Worm (Caenorhabditis elegans) whole organism, L4 larva: ENCODE data around the gene H38K22.6.
A peak's percentile ranks its signal among the peaks of the same experiment; 100 is the strongest.

Experiments
- F10B5.3 ChIP-seq: sonication (generic microtip); optimal IDR thresholded peaks from 2 replicates; lab custom pipeline; 2016; ENCODE audit warnings: mild to moderate bottlenecking, missing genetic modification characterization, missing compliant biosample characterization
- F26F4.8 ChIP-seq: fragments of 200-800 bp; sonication (Bioruptor generic); conservative IDR thresholded peaks from 2 replicates; pipeline ENCODE4 v1.3.6; 2022; ENCODE audit warnings: missing genetic modification characterization, missing compliant biosample characterization
- T20F7.1 ChIP-seq: fragments of 200-800 bp; sonication (Bioruptor generic); optimal IDR thresholded peaks from 2 replicates; lab custom pipeline; 2018; ENCODE audit warnings: mild to moderate bottlenecking, missing genetic modification characterization, missing compliant biosample characterization
- T26A8.4 ChIP-seq: fragments of 200-800 bp; sonication (Bioruptor generic); IDR thresholded peaks from 2 replicates; pipeline ENCODE4 v1.3.6; 2022; ENCODE audit warnings: missing genetic modification characterization, missing compliant biosample characterization
- Y75B8A.6 ChIP-seq: fragments of 200-800 bp; sonication (Bioruptor generic); IDR thresholded peaks from 2 replicates; pipeline ENCODE4 v1.3.6; 2022; ENCODE audit warnings: missing genetic modification reagents, missing genetic modification characterization, missing compliant biosample characterization
- aha-1 ChIP-seq: fragments of 150-350 bp; peaks from one replicate; lab custom pipeline; 2014; ENCODE audit warnings: missing biosample characterization, missing genetic modification characterization
- aly-2 ChIP-seq: sonication (generic microtip); optimal IDR thresholded peaks from 2 replicates; lab custom pipeline; 2018; ENCODE audit warnings: missing biosample characterization, missing genetic modification characterization
- ceh-20 ChIP-seq: fragments of 200-800 bp; sonication (Bioruptor generic); IDR thresholded peaks from 2 replicates; pipeline ENCODE4 v1.3.6; 2022; ENCODE audit warnings: missing genetic modification reagents, missing genetic modification characterization, missing compliant biosample characterization
- ceh-44 ChIP-seq: fragments of 200-800 bp; sonication (Bioruptor generic); IDR thresholded peaks from 2 replicates; pipeline ENCODE4 v1.3.6; 2022; ENCODE audit warnings: missing genetic modification reagents, missing genetic modification characterization, missing compliant biosample characterization
- ctbp-1 ChIP-seq: fragments of 200-800 bp; sonication (Bioruptor generic); IDR thresholded peaks from 2 replicates; pipeline ENCODE4 v1.3.6; 2022; ENCODE audit warnings: missing genetic modification reagents, missing genetic modification characterization, missing compliant biosample characterization
- dmd-6 ChIP-seq: fragments of 200-800 bp; sonication (Bioruptor generic); IDR thresholded peaks from 2 replicates; pipeline ENCODE4 v1.3.6; 2022; ENCODE audit warnings: missing genetic modification reagents, missing genetic modification characterization, missing compliant biosample characterization
- dmd-8 ChIP-seq: fragments of 200-800 bp; sonication (Bioruptor generic); IDR thresholded peaks from 2 replicates; pipeline ENCODE4 v1.3.6; 2022; ENCODE audit warnings: missing genetic modification characterization, missing compliant biosample characterization
- duxl-1 ChIP-seq: sonication (generic microtip); optimal IDR thresholded peaks from 2 replicates; lab custom pipeline; 2016; ENCODE audit warnings: mild to moderate bottlenecking, missing genetic modification characterization, moderate library complexity, missing compliant biosample characterization; ENCODE audit not compliant: poor library complexity
- dve-1 ChIP-seq: sonication (generic microtip); optimal IDR thresholded peaks from 2 replicates; lab custom pipeline; 2017; ENCODE audit warnings: antibody characterized with exemption, mild to moderate bottlenecking, missing genetic modification characterization, missing compliant biosample characterization; ENCODE audit not compliant: insufficient read depth
- egl-43 ChIP-seq: fragments of 200-800 bp; sonication (Bioruptor generic); IDR thresholded peaks from 2 replicates; pipeline ENCODE4 v1.3.6; 2022; ENCODE audit warnings: missing genetic modification reagents, missing genetic modification characterization, missing compliant biosample characterization
- gei-8 ChIP-seq: fragments of 200-800 bp; sonication (Bioruptor generic); optimal IDR thresholded peaks from 2 replicates; lab custom pipeline; 2018; ENCODE audit warnings: mild to moderate bottlenecking, missing genetic modification characterization, missing compliant biosample characterization
- hif-1 ChIP-seq, 2 experiments: sonication (generic microtip); optimal IDR thresholded peaks; 2 replicates each; lab custom pipeline; 2016 to 2017; ENCODE audit warnings: missing compliant biosample characterization in 2 of 2, missing genetic modification characterization in 2 of 2, missing genetic modification reagents in 2 of 2, missing genotype in 2 of 2, mild to moderate bottlenecking in 1 of 2
- hlh-11 ChIP-seq: fragments of 200-800 bp; sonication (Bioruptor generic); optimal IDR thresholded peaks from 2 replicates; lab custom pipeline; 2018; ENCODE audit warnings: mild to moderate bottlenecking, missing genetic modification characterization, missing compliant biosample characterization
- hlh-30 ChIP-seq: sonication (generic microtip); optimal IDR thresholded peaks from 2 replicates; lab custom pipeline; 2017; ENCODE audit warnings: antibody characterized with exemption, mild to moderate bottlenecking, missing genetic modification characterization, missing compliant biosample characterization; ENCODE audit not compliant: insufficient read depth
- jun-1 ChIP-seq: fragments of 150-350 bp; optimal IDR thresholded peaks from 2 replicates; lab custom pipeline; 2014; ENCODE audit warnings: missing biosample characterization, missing genetic modification reagents, missing genetic modification characterization
- lin-1 ChIP-seq: fragments of 200-800 bp; sonication (Bioruptor generic); IDR thresholded peaks from 2 replicates; pipeline ENCODE4 v1.3.6; 2022; ENCODE audit warnings: missing genetic modification reagents, missing genetic modification characterization, missing compliant biosample characterization
- lin-29 ChIP-seq: fragments of 200-800 bp; sonication (Bioruptor generic); IDR thresholded peaks from 2 replicates; pipeline ENCODE4 v1.3.6; 2022; ENCODE audit warnings: missing genetic modification reagents, missing genetic modification characterization, missing compliant biosample characterization
- lin-38 ChIP-seq: fragments of 200-800 bp; sonication (Bioruptor generic); IDR thresholded peaks from 2 replicates; pipeline ENCODE4 v1.3.6; 2022; ENCODE audit warnings: missing genetic modification reagents, missing genetic modification characterization, missing compliant biosample characterization
- lin-39 ChIP-seq: fragments of 150-350 bp; optimal IDR thresholded peaks from 2 replicates; lab custom pipeline; 2014; ENCODE audit warnings: missing biosample characterization, missing genetic modification reagents, missing genetic modification characterization
- lsy-2 ChIP-seq, 2 experiments: fragments of 150-350 bp in 1 of 2; sonication (generic microtip) in 1 of 2; optimal IDR thresholded peaks; 2 replicates each; lab custom pipeline; 2014 to 2017; ENCODE audit warnings: missing biosample characterization in 2 of 2, missing genetic modification characterization in 2 of 2
- madf-5 ChIP-seq, 2 experiments: fragments of 200-800 bp; sonication (Bioruptor generic); IDR thresholded peaks; 2 replicates each; pipeline ENCODE4 v1.3.6; 2022; ENCODE audit warnings: missing compliant biosample characterization in 2 of 2, missing genetic modification characterization in 2 of 2
- mdl-1 ChIP-seq, 2 experiments: fragments of 150-350 bp in 1 of 2; sonication (generic microtip) in 1 of 2; optimal IDR thresholded peaks; 2 replicates each; lab custom pipeline; 2014 to 2017; ENCODE audit warnings: missing biosample characterization in 2 of 2, missing genetic modification characterization in 2 of 2
- mep-1 ChIP-seq: fragments of 150-350 bp; sonication (generic microtip); optimal IDR thresholded peaks from 3 replicates; lab custom pipeline; 2014; ENCODE audit warnings: missing biosample characterization, missing genetic modification characterization
- mxl-3 ChIP-seq: fragments of 200-800 bp; sonication (Bioruptor generic); optimal IDR thresholded peaks from 2 replicates; lab custom pipeline; 2018; ENCODE audit warnings: mild to moderate bottlenecking, missing genetic modification characterization, missing compliant biosample characterization
- nhr-102 ChIP-seq: sonication (generic microtip); optimal IDR thresholded peaks from 2 replicates; lab custom pipeline; 2016; ENCODE audit warnings: mild to moderate bottlenecking, missing genetic modification characterization, moderate library complexity, missing compliant biosample characterization
- nhr-11 ChIP-seq: fragments of 150-350 bp; optimal IDR thresholded peaks from 2 replicates; lab custom pipeline; 2014; ENCODE audit warnings: missing biosample characterization, missing genetic modification characterization
- nhr-237 ChIP-seq: sonication (generic microtip); optimal IDR thresholded peaks from 2 replicates; lab custom pipeline; 2017; ENCODE audit warnings: missing biosample characterization, missing genetic modification characterization
- nhr-25 ChIP-seq: sonication (generic microtip); optimal IDR thresholded peaks from 2 replicates; lab custom pipeline; 2017; ENCODE audit warnings: missing genetic modification characterization, mild to moderate bottlenecking, missing compliant biosample characterization, antibody characterized with exemption, moderate library complexity, borderline replicate concordance; ENCODE audit not compliant: insufficient read depth
- nhr-28 ChIP-seq: fragments of 150-350 bp; optimal IDR thresholded peaks from 2 replicates; lab custom pipeline; 2014; ENCODE audit warnings: missing biosample characterization, missing genetic modification characterization
- nhr-41 ChIP-seq: fragments of 200-800 bp; sonication (Bioruptor generic); IDR thresholded peaks from 2 replicates; pipeline ENCODE4 v1.3.6; 2022; ENCODE audit warnings: missing genetic modification reagents, missing genetic modification characterization, missing compliant biosample characterization
- nhr-42 ChIP-seq: fragments of 200-800 bp; sonication (Bioruptor generic); IDR thresholded peaks from 2 replicates; pipeline ENCODE4 v1.3.6; 2022; ENCODE audit warnings: missing genetic modification characterization, missing compliant biosample characterization
- nhr-48 ChIP-seq: sonication (generic microtip); optimal IDR thresholded peaks from 2 replicates; lab custom pipeline; 2016; ENCODE audit warnings: mild to moderate bottlenecking, missing genetic modification characterization, missing compliant biosample characterization
- nhr-6 ChIP-seq: fragments of 150-350 bp; optimal IDR thresholded peaks from 2 replicates; lab custom pipeline; 2014; ENCODE audit warnings: missing biosample characterization, missing genetic modification characterization
- nhr-77 ChIP-seq: fragments of 150-350 bp; optimal IDR thresholded peaks from 2 replicates; lab custom pipeline; 2014; ENCODE audit warnings: missing biosample characterization, missing genetic modification characterization
- php-3 ChIP-seq: fragments of 200-800 bp; sonication (Bioruptor generic); IDR thresholded peaks from 2 replicates; pipeline ENCODE4 v1.3.6; 2022; ENCODE audit warnings: missing genetic modification reagents, missing genetic modification characterization, missing compliant biosample characterization
- pqm-1 ChIP-seq: sonication (generic microtip); optimal IDR thresholded peaks from 2 replicates; lab custom pipeline; 2017; ENCODE audit warnings: missing biosample characterization, missing genetic modification characterization
- rbr-2 ChIP-seq: sonication (generic microtip); optimal IDR thresholded peaks from 2 replicates; lab custom pipeline; 2016; ENCODE audit warnings: missing genotype, missing genetic modification characterization, missing compliant biosample characterization
- saeg-2 ChIP-seq: fragments of 200-800 bp; sonication (Bioruptor generic); IDR thresholded peaks from 2 replicates; pipeline ENCODE4 v1.3.6; 2022; ENCODE audit warnings: missing genetic modification reagents, missing genetic modification characterization, missing compliant biosample characterization
- set-16 ChIP-seq: fragments of 200-800 bp; sonication (Bioruptor generic); IDR thresholded peaks from 2 replicates; pipeline ENCODE4 v1.3.6; 2022; ENCODE audit warnings: missing genetic modification reagents, missing genetic modification characterization, missing compliant biosample characterization
- skn-1 ChIP-seq: fragments of 150-350 bp; optimal IDR thresholded peaks from 2 replicates; lab custom pipeline; 2014; ENCODE audit warnings: missing biosample characterization, missing genetic modification characterization
- spr-1 ChIP-seq: sonication (generic microtip); optimal IDR thresholded peaks from 2 replicates; lab custom pipeline; 2016; ENCODE audit warnings: mild to moderate bottlenecking, missing genetic modification characterization, missing compliant biosample characterization
- unc-130 ChIP-seq: sonication (generic microtip); optimal IDR thresholded peaks from 2 replicates; lab custom pipeline; 2016; ENCODE audit warnings: missing genetic modification reagents, missing genetic modification characterization, missing compliant biosample characterization
- zfp-3 ChIP-seq: fragments of 200-800 bp; sonication (Bioruptor generic); conservative IDR thresholded peaks from 2 replicates; pipeline ENCODE4 v1.3.6; 2022; ENCODE audit warnings: missing genetic modification reagents, missing genetic modification characterization, missing compliant biosample characterization
- zip-2 ChIP-seq: fragments of 150-350 bp; optimal IDR thresholded peaks from 2 replicates; lab custom pipeline; 2014; ENCODE audit warnings: missing biosample characterization, missing genetic modification characterization
- ztf-11 ChIP-seq: fragments of 150-350 bp; optimal IDR thresholded peaks from 2 replicates; lab custom pipeline; 2014; ENCODE audit warnings: missing biosample characterization, missing genetic modification characterization

H38K22.6 gene

ce11 chrIII:4284732-4285165 is 35.5 kb upstream of the H38K22.6 start:
- TF ChIP-seq nhr-42 (GFP tag; lab: Robert Waterston, UW) = 0 out of 2 replicates have a peak, but pooled peaks have one; percentile 22
- no peak for TF ChIP-seq zip-2 (tag; lab: Kevin White, UChicago)
- peak; percentile 60; the same call in 1 of the 2 replicates for TF ChIP-seq nhr-41 (GFP tag; lab: Robert Waterston, UW)
- no peak for TF ChIP-seq lin-39 (tag; lab: Kevin White, UChicago)
- TF ChIP-seq T20F7.1 (GFP tag; lab: Kevin White, UChicago) = no peak
- TF ChIP-seq pqm-1 = peak; percentile 75
- no peak for TF ChIP-seq zfp-3
- peak; percentile 77; the same call in 1 of the 2 replicates for TF ChIP-seq lin-1 (GFP tag; lab: Robert Waterston, UW)
- TF ChIP-seq skn-1 (tag; lab: Kevin White, UChicago) = no peak
- no peak for TF ChIP-seq Y75B8A.6 (GFP tag; lab: Robert Waterston, UW)
- TF ChIP-seq jun-1 = peak; percentile 8
- TF ChIP-seq lsy-2 (tag; optimal IDR thresholded peaks at IDR 0.05; lab: Kevin White, UChicago) = peak in 1 of 2 experiments; percentile 82
- peak; percentile 88 for TF ChIP-seq dmd-6 (GFP tag; lab: Robert Waterston, UW)
- no peak for TF ChIP-seq ceh-44 (GFP tag; lab: Robert Waterston, UW)
- peak; percentile 96 for TF ChIP-seq hlh-30 (tag; lab: Kevin White, UChicago)
- peak; percentile 68 for TF ChIP-seq spr-1 (tag; lab: Kevin White, UChicago)
- peak; percentile 56 for TF ChIP-seq nhr-77
- peak; percentile 21 for TF ChIP-seq nhr-6 (tag; lab: Kevin White, UChicago)
- peak in 1 of 2 experiments; percentile 25 for TF ChIP-seq hif-1 (tag; optimal IDR thresholded peaks at IDR 0.05; lab: Kevin White, UChicago)
- TF ChIP-seq hlh-11 (tag; lab: Kevin White, UChicago) = peak; percentile 97
- peak in 1 of 2 experiments; percentile 76; a peak in 1 of 4 replicates for TF ChIP-seq madf-5 (GFP tag; IDR thresholded peaks at IDR 0.05; lab: Robert Waterston, UW)
- peak; percentile 32 for TF ChIP-seq duxl-1
- TF ChIP-seq mdl-1 (tag; optimal IDR thresholded peaks at IDR 0.05; lab: Kevin White, UChicago) = peak; percentile 35 to 89
- TF ChIP-seq aha-1 (tag; lab: Kevin White, UChicago) = peak; percentile 87
- TF ChIP-seq nhr-28 = peak; percentile 79
- peak; percentile 73 for TF ChIP-seq nhr-102 (tag; lab: Kevin White, UChicago)
- TF ChIP-seq dmd-8 (GFP tag; lab: Robert Waterston, UW) = no peak
- no peak for TF ChIP-seq egl-43 (GFP tag; lab: Robert Waterston, UW)
- peak; percentile 90 for TF ChIP-seq nhr-48 (tag; lab: Kevin White, UChicago)
- no peak for TF ChIP-seq F10B5.3 (tag; lab: Kevin White, UChicago)
- peak; percentile 70 for TF ChIP-seq T26A8.4
- TF ChIP-seq lin-29 (GFP tag; lab: Robert Waterston, UW) = peak; percentile 71
- TF ChIP-seq saeg-2 (GFP tag; lab: Robert Waterston, UW) = peak; percentile 71; the same call in 1 of the 2 replicates
- TF ChIP-seq dve-1 = peak; percentile 85
- TF ChIP-seq set-16 (GFP tag; lab: Robert Waterston, UW) = peak; percentile 37; the same call in 1 of the 2 replicates
- TF ChIP-seq nhr-237 (tag; lab: Kevin White, UChicago) = no peak
- no peak for TF ChIP-seq unc-130 (GFP tag; lab: Kevin White, UChicago)
- TF ChIP-seq rbr-2 (tag; lab: Kevin White, UChicago) = peak; percentile 52
- peak; percentile 87 for TF ChIP-seq mep-1 (tag; lab: Kevin White, UChicago)
- no peak for TF ChIP-seq aly-2
- 0 out of 2 replicates have a peak, but pooled peaks have one; percentile 33 for TF ChIP-seq ceh-20 (GFP tag; lab: Robert Waterston, UW)
- peak; percentile 92 for TF ChIP-seq mxl-3 (GFP tag; lab: Kevin White, UChicago)
- TF ChIP-seq F26F4.8 (GFP tag; lab: Robert Waterston, UW) = no peak
- peak; percentile 53 for TF ChIP-seq gei-8 (GFP tag; lab: Kevin White, UChicago)
- TF ChIP-seq ctbp-1 (GFP tag; lab: Robert Waterston, UW) = no peak
- peak; percentile 30 for TF ChIP-seq nhr-11
- peak; percentile 80 for TF ChIP-seq nhr-25 (tag; lab: Kevin White, UChicago)
- TF ChIP-seq lin-38 (GFP tag; lab: Robert Waterston, UW) = peak; percentile 41; the same call in 1 of the 2 replicates
- TF ChIP-seq php-3 (GFP tag; lab: Robert Waterston, UW) = 0 out of 2 replicates have a peak, but pooled peaks have one; percentile 31
- no peak for TF ChIP-seq ztf-11 (tag; lab: Kevin White, UChicago)
